Fruit fly (Drosophila melanogaster) whole organism, embryonic: ENCODE data around the gene c12.2.
A peak's percentile ranks its signal among the peaks of the same experiment; 100 is the strongest.

Source experiments
- Bgb ChIP-seq: fragments of 200-800 bp; sonication (Bioruptor generic); IDR thresholded peaks from 2 replicates; pipeline ENCODE4 v1.3.6; 2022; ENCODE audit warnings: missing biosample characterization, missing genetic modification characterization; ENCODE audit not compliant: partially characterized antibody
- CG10543 ChIP-seq: fragments of 200-800 bp; sonication (Bioruptor generic); optimal IDR thresholded peaks from 3 replicates; lab custom pipeline; 2017; ENCODE audit warnings: missing biosample characterization, mild to moderate bottlenecking, missing genetic modification characterization, moderate library complexity
- CG10565 ChIP-seq: fragments of 200-800 bp; sonication (Bioruptor generic); optimal IDR thresholded peaks from 3 replicates; lab custom pipeline; 2016; ENCODE audit warnings: missing biosample characterization, mild to moderate bottlenecking, missing genetic modification characterization
- CG10654 ChIP-seq: fragments of 200-800 bp; sonication (Bioruptor generic); optimal IDR thresholded peaks from 2 replicates; lab custom pipeline; 2016; ENCODE audit warnings: missing biosample characterization, missing genetic modification characterization
- CG11247 ChIP-seq: fragments of 200-800 bp; sonication (Bioruptor generic); IDR thresholded peaks from 2 replicates; pipeline ENCODE4 v1.3.6; 2022; ENCODE audit warnings: missing biosample characterization, missing genetic modification characterization
- CG13123 ChIP-seq: fragments of 200-800 bp; sonication (Bioruptor generic); optimal IDR thresholded peaks from 2 replicates; lab custom pipeline; 2016; ENCODE audit warnings: missing biosample characterization, missing genetic modification characterization
- CG13287 ChIP-seq: fragments of 200-800 bp; sonication (Bioruptor generic); IDR thresholded peaks from 2 replicates; pipeline ENCODE4 v1.3.6; 2022; ENCODE audit warnings: missing biosample characterization, missing genetic modification characterization; ENCODE audit not compliant: partially characterized antibody
- CG16779 ChIP-seq: fragments of 200-800 bp; sonication (Bioruptor generic); IDR thresholded peaks from 2 replicates; pipeline ENCODE4 v1.3.6; 2022; ENCODE audit warnings: missing biosample characterization, missing genetic modification characterization
- CG17829 ChIP-seq: fragments of 200-800 bp; optimal IDR thresholded peaks from 2 replicates; lab custom pipeline; 2019; ENCODE audit warnings: missing biosample characterization, mild to moderate bottlenecking, missing genetic modification characterization, moderate library complexity
- CG18764 ChIP-seq: fragments of 200-800 bp; sonication (Bioruptor generic); optimal IDR thresholded peaks from 3 replicates; lab custom pipeline; 2016; ENCODE audit warnings: missing biosample characterization, missing genetic modification characterization
- CG2202 ChIP-seq: fragments of 200-800 bp; sonication (Bioruptor generic); optimal IDR thresholded peaks from 2 replicates; lab custom pipeline; 2018; ENCODE audit warnings: missing biosample characterization, mild to moderate bottlenecking, missing genetic modification characterization
- CG30403 ChIP-seq: fragments of 200-800 bp; sonication (Bioruptor generic); optimal IDR thresholded peaks from 3 replicates; lab custom pipeline; 2016; ENCODE audit warnings: missing biosample characterization, missing genetic modification characterization
- CG31441 ChIP-seq: fragments of 200-800 bp; sonication (Bioruptor generic); IDR thresholded peaks from 2 replicates; pipeline ENCODE4 v1.3.6; 2022; ENCODE audit warnings: missing biosample characterization, missing genetic modification characterization
- CG3281 ChIP-seq: fragments of 200-800 bp; sonication (Bioruptor generic); optimal IDR thresholded peaks from 3 replicates; lab custom pipeline; 2017; ENCODE audit warnings: missing biosample characterization, mild to moderate bottlenecking, missing genetic modification characterization
- CG3995 ChIP-seq: fragments of 200-800 bp; sonication (Bioruptor generic); optimal IDR thresholded peaks from 3 replicates; lab custom pipeline; 2016; ENCODE audit warnings: missing biosample characterization, missing genetic modification characterization
- CG42726 ChIP-seq: fragments of 200-800 bp; sonication (Bioruptor generic); IDR thresholded peaks from 2 replicates; pipeline ENCODE4 v1.3.6; 2022; ENCODE audit warnings: missing biosample characterization, missing genetic modification characterization; ENCODE audit not compliant: partially characterized antibody
- CG43689 ChIP-seq: fragments of 200-800 bp; sonication (Bioruptor generic); IDR thresholded peaks from 2 replicates; pipeline ENCODE4 v1.3.6; 2022; ENCODE audit warnings: missing biosample characterization, missing genetic modification characterization
- CG6254 ChIP-seq: fragments of 200-800 bp; sonication (Bioruptor generic); optimal IDR thresholded peaks from 3 replicates; lab custom pipeline; 2017; ENCODE audit warnings: mild to moderate bottlenecking, missing biosample characterization, missing genetic modification reagents, missing genetic modification characterization
- CG6813 ChIP-seq: fragments of 200-800 bp; sonication (Bioruptor generic); optimal IDR thresholded peaks from 2 replicates; lab custom pipeline; 2017; ENCODE audit warnings: missing biosample characterization, missing genetic modification characterization, mild to moderate bottlenecking, moderate library complexity, missing genetic modification reagents
- CG8359 ChIP-seq: fragments of 200-800 bp; sonication (Bioruptor generic); optimal IDR thresholded peaks from 2 replicates; lab custom pipeline; 2017; ENCODE audit warnings: missing biosample characterization, mild to moderate bottlenecking, missing genetic modification characterization, borderline replicate concordance
- Eip74EF ChIP-seq, 2 experiments: fragments of 200-800 bp in 1 of 2; fragments of >200 bp in 1 of 2; sonication (Bioruptor generic) in 1 of 2; optimal IDR thresholded peaks; 2 replicates each; lab custom pipeline; 2017 to 2019; ENCODE audit warnings: missing biosample characterization in 2 of 2, missing genetic modification characterization in 2 of 2, mild to moderate bottlenecking in 1 of 2, moderate library complexity in 1 of 2
- Fer3 ChIP-seq: fragments of 200-800 bp; sonication (Bioruptor generic); optimal IDR thresholded peaks from 2 replicates; lab custom pipeline; 2018; ENCODE audit warnings: missing biosample characterization, mild to moderate bottlenecking, missing genetic modification characterization, moderate library complexity
- HLH3B ChIP-seq: fragments of 200-800 bp; sonication (Bioruptor generic); IDR thresholded peaks from 2 replicates; pipeline ENCODE4 v1.3.6; 2022; ENCODE audit warnings: missing biosample characterization, missing genetic modification characterization
- HLHmδ ChIP-seq: fragments of 200-800 bp; sonication (Bioruptor generic); optimal IDR thresholded peaks from 2 replicates; lab custom pipeline; 2018; ENCODE audit warnings: missing biosample characterization, mild to moderate bottlenecking, missing genetic modification characterization, moderate library complexity
- HmgZ ChIP-seq: fragments of 200-800 bp; sonication (Bioruptor generic); optimal IDR thresholded peaks from 2 replicates; lab custom pipeline; 2018; ENCODE audit warnings: missing biosample characterization, mild to moderate bottlenecking, missing genetic modification characterization
- Hr39 ChIP-seq: fragments of >200 bp; optimal IDR thresholded peaks from 2 replicates; lab custom pipeline; 2017
- Lhr ChIP-seq: fragments of 200-800 bp; sonication (Bioruptor generic); optimal IDR thresholded peaks from 3 replicates; lab custom pipeline; 2017; ENCODE audit warnings: mild to moderate bottlenecking, missing biosample characterization, missing genetic modification reagents, missing genetic modification characterization
- NfI ChIP-seq: fragments of 200-800 bp; sonication (Bioruptor generic); optimal IDR thresholded peaks from 3 replicates; lab custom pipeline; 2018; ENCODE audit warnings: missing biosample characterization, mild to moderate bottlenecking, missing genetic modification characterization, moderate library complexity
- Oaz ChIP-seq: fragments of 200-800 bp; sonication (Bioruptor generic); IDR thresholded peaks from 2 replicates; pipeline ENCODE4 v1.3.6; 2022; ENCODE audit warnings: missing biosample characterization, missing genetic modification characterization
- Sin3A ChIP-seq: fragments of >200 bp; optimal IDR thresholded peaks from 2 replicates; lab custom pipeline; 2018
- Trl ChIP-seq, 3 experiments: fragments of >200 bp in 2 of 3; fragments of 200-800 bp in 1 of 3; sonication (Bioruptor generic) in 1 of 3; optimal IDR thresholded peaks; 2 replicates in 1 of 3; 3 replicates in 2 of 3; lab custom pipeline; 2016 to 2017; ENCODE audit warnings: missing biosample characterization in 1 of 3, missing genetic modification characterization in 1 of 3
- ac ChIP-seq: fragments of 200-800 bp; sonication (Bioruptor generic); optimal IDR thresholded peaks from 3 replicates; lab custom pipeline; 2017; ENCODE audit warnings: missing biosample characterization, mild to moderate bottlenecking, missing genetic modification characterization
- ap ChIP-seq: fragments of 200-800 bp; sonication (Bioruptor generic); IDR thresholded peaks from 2 replicates; pipeline ENCODE4 v1.3.6; 2022; ENCODE audit warnings: missing biosample characterization, missing genetic modification characterization
- ase ChIP-seq: fragments of 200-800 bp; sonication (Bioruptor generic); IDR thresholded peaks from 3 replicates; pipeline ENCODE4 v1.3.6; 2022; ENCODE audit warnings: missing biosample characterization, missing genetic modification characterization
- chm ChIP-seq: fragments of 200-800 bp; sonication (Bioruptor generic); IDR thresholded peaks from 2 replicates; pipeline ENCODE4 v1.3.6; 2022; ENCODE audit warnings: missing biosample characterization, missing genetic modification characterization
- crc ChIP-seq: fragments of 200-800 bp; sonication (Bioruptor generic); optimal IDR thresholded peaks from 2 replicates; lab custom pipeline; 2016; ENCODE audit warnings: missing biosample characterization, missing genetic modification characterization
- dimm ChIP-seq: fragments of 200-800 bp; sonication (Bioruptor generic); IDR thresholded peaks from 2 replicates; pipeline ENCODE4 v1.3.6; 2022; ENCODE audit warnings: missing biosample characterization, missing genetic modification characterization
- fd64A ChIP-seq: fragments of 200-800 bp; sonication (Bioruptor generic); optimal IDR thresholded peaks from 3 replicates; lab custom pipeline; 2018; ENCODE audit warnings: missing biosample characterization, mild to moderate bottlenecking, missing genetic modification characterization
- ftz-f1 ChIP-seq: fragments of 200-800 bp; sonication (Bioruptor generic); optimal IDR thresholded peaks from 2 replicates; lab custom pipeline; 2016; ENCODE audit warnings: missing biosample characterization, missing genetic modification characterization
- gcm ChIP-seq: fragments of 200-800 bp; sonication (Bioruptor generic); optimal IDR thresholded peaks from 2 replicates; lab custom pipeline; 2019; ENCODE audit warnings: missing biosample characterization, mild to moderate bottlenecking, missing genetic modification characterization, moderate library complexity
- gro ChIP-seq: fragments of 200-800 bp; sonication (Bioruptor generic); optimal IDR thresholded peaks from 2 replicates; lab custom pipeline; 2016; ENCODE audit warnings: missing biosample characterization, missing genetic modification characterization
- gsb-n ChIP-seq: fragments of 200-800 bp; sonication (Bioruptor generic); optimal IDR thresholded peaks from 3 replicates; lab custom pipeline; 2018; ENCODE audit warnings: missing biosample characterization, mild to moderate bottlenecking, missing genetic modification characterization
- ham ChIP-seq: fragments of 200-800 bp; sonication (Bioruptor generic); IDR thresholded peaks from 2 replicates; pipeline ENCODE4 v1.3.6; 2022; ENCODE audit warnings: missing biosample characterization, missing genetic modification characterization
- ken ChIP-seq: fragments of 200-800 bp; sonication (Bioruptor generic); IDR thresholded peaks from 3 replicates; pipeline ENCODE4 v1.3.6; 2022; ENCODE audit warnings: missing biosample characterization, missing genetic modification characterization
- kni ChIP-seq: fragments of 200-800 bp; sonication (Bioruptor generic); optimal IDR thresholded peaks from 3 replicates; lab custom pipeline; 2017; ENCODE audit warnings: mild to moderate bottlenecking, missing biosample characterization, missing genetic modification reagents, missing genetic modification characterization
- lilli ChIP-seq: fragments of 200-800 bp; sonication (Bioruptor generic); optimal IDR thresholded peaks from 3 replicates; lab custom pipeline; 2016; ENCODE audit warnings: missing biosample characterization, missing genetic modification characterization
- nau ChIP-seq: fragments of 200-800 bp; sonication (Bioruptor generic); optimal IDR thresholded peaks from 3 replicates; lab custom pipeline; 2017; ENCODE audit warnings: missing biosample characterization, mild to moderate bottlenecking, missing genetic modification characterization, missing genetic modification reagents
- p53 ChIP-seq: fragments of 200-800 bp; sonication (Bioruptor generic); optimal IDR thresholded peaks from 2 replicates; lab custom pipeline; 2016; ENCODE audit warnings: missing biosample characterization, missing genetic modification characterization
- salm ChIP-seq: fragments of 200-800 bp; sonication (Bioruptor generic); optimal IDR thresholded peaks from 2 replicates; lab custom pipeline; 2018; ENCODE audit warnings: missing biosample characterization, mild to moderate bottlenecking, missing genetic modification characterization
- sens-2 ChIP-seq: fragments of 200-800 bp; sonication (Bioruptor generic); IDR thresholded peaks from 2 replicates; pipeline ENCODE4 v1.3.6; 2022; ENCODE audit warnings: missing biosample characterization, missing genetic modification characterization
- usp ChIP-seq: fragments of >200 bp; optimal IDR thresholded peaks from 2 replicates; lab custom pipeline; 2017; ENCODE audit warnings: missing biosample characterization, missing genetic modification characterization
- wek ChIP-seq: fragments of 200-800 bp; sonication (Bioruptor generic); optimal IDR thresholded peaks from 3 replicates; lab custom pipeline; 2018; ENCODE audit warnings: missing biosample characterization, mild to moderate bottlenecking, missing genetic modification characterization, moderate library complexity

The c12.2 gene

dm6 chrX:9319140-9319539 lies at the start of gene c12.2, which contains the start of gene c12.1 (continued):
- TF ChIP-seq Sin3A (lab: Kevin White, UChicago), result peak; percentile 70
- TF ChIP-seq nau (GFP tag; lab: Kevin White, UChicago), result no peak
- no peak for TF ChIP-seq CG10565 (GFP tag; lab: Kevin White, UChicago)
- TF ChIP-seq ken (GFP tag; lab: Robert Waterston, UW), result no peak
- peak; percentile 67 for TF ChIP-seq CG13287
- TF ChIP-seq CG10654 (GFP tag; lab: Kevin White, UChicago), result no peak
- TF ChIP-seq Eip74EF (GFP tag; optimal IDR thresholded peaks at IDR 0.05; lab: Kevin White, UChicago), result no peak
- TF ChIP-seq CG30403 (GFP tag; lab: Kevin White, UChicago), result no peak
- TF ChIP-seq CG13123 (GFP tag; lab: Kevin White, UChicago), result no peak
- TF ChIP-seq CG42726 (GFP tag; lab: Robert Waterston, UW), result peak; percentile 72
- TF ChIP-seq Oaz, result no peak
- TF ChIP-seq lilli (GFP tag; lab: Kevin White, UChicago), result no peak
- no peak for TF ChIP-seq kni (GFP tag; lab: Kevin White, UChicago)
- no peak for TF ChIP-seq CG10543 (GFP tag; lab: Kevin White, UChicago)
- no peak for TF ChIP-seq CG6813 (GFP tag; lab: Kevin White, UChicago)
- no peak for TF ChIP-seq CG11247
- no peak for TF ChIP-seq CG6254
- TF ChIP-seq ap (GFP tag; lab: Robert Waterston, UW), result no peak
- TF ChIP-seq Hr39 (lab: Kevin White, UChicago), result no peak
- no peak for TF ChIP-seq CG8359 (GFP tag; lab: Kevin White, UChicago)
- TF ChIP-seq ac (GFP tag; lab: Kevin White, UChicago), result no peak
- peak; percentile 17 for TF ChIP-seq gro (GFP tag; lab: Kevin White, UChicago)
- no peak for TF ChIP-seq CG43689 (GFP tag; lab: Robert Waterston, UW)
- TF ChIP-seq Trl (optimal IDR thresholded peaks at IDR 0.05; lab: Kevin White, UChicago), result no peak
- TF ChIP-seq Trl (GFP tag; optimal IDR thresholded peaks at IDR 0.05; lab: Kevin White, UChicago), result no peak
- no peak for TF ChIP-seq crc (GFP tag; lab: Kevin White, UChicago)
- no peak for TF ChIP-seq sens-2 (GFP tag; lab: Robert Waterston, UW)
- peak; percentile 75 for TF ChIP-seq HmgZ (tag; lab: Kevin White, UChicago)
- TF ChIP-seq fd64A (GFP tag; lab: Kevin White, UChicago), result no peak
- TF ChIP-seq HLHmδ, result peak; percentile 14
- TF ChIP-seq wek (GFP tag; lab: Kevin White, UChicago), result no peak
- TF ChIP-seq Fer3 (tag; lab: Kevin White, UChicago), result no peak
- no peak for TF ChIP-seq dimm (GFP tag; lab: Robert Waterston, UW)
- TF ChIP-seq NfI (GFP tag; lab: Kevin White, UChicago), result no peak
- no peak for TF ChIP-seq CG2202 (tag; lab: Kevin White, UChicago)
- TF ChIP-seq gsb-n (tag; lab: Kevin White, UChicago), result no peak
- no peak for TF ChIP-seq CG31441 (GFP tag; lab: Robert Waterston, UW)
- TF ChIP-seq ham (GFP tag; lab: Robert Waterston, UW), result no peak
- no peak for TF ChIP-seq CG16779 (GFP tag; lab: Robert Waterston, UW)
- no peak for TF ChIP-seq ftz-f1 (GFP tag; lab: Kevin White, UChicago)
- no peak for TF ChIP-seq ase (GFP tag; lab: Robert Waterston, UW)
- TF ChIP-seq usp (GFP tag; lab: Kevin White, UChicago), result no peak
- no peak for TF ChIP-seq gcm (GFP tag; lab: Kevin White, UChicago)
- TF ChIP-seq CG3995 (GFP tag; lab: Kevin White, UChicago), result peak; percentile 6
- TF ChIP-seq CG3281 (GFP tag; lab: Kevin White, UChicago), result no peak
- TF ChIP-seq salm (tag; lab: Kevin White, UChicago), result no peak
- TF ChIP-seq p53, result no peak
- TF ChIP-seq chm (GFP tag; lab: Robert Waterston, UW), result no peak
- TF ChIP-seq CG17829, result peak; percentile 50
- peak; percentile 34 for TF ChIP-seq Lhr (GFP tag; lab: Kevin White, UChicago)
- TF ChIP-seq HLH3B (GFP tag; lab: Robert Waterston, UW), result no peak
- TF ChIP-seq Bgb (GFP tag; lab: Robert Waterston, UW), result peak; percentile 69
- TF ChIP-seq CG18764 (GFP tag; lab: Kevin White, UChicago), result no peak
